Fruit fly (Drosophila melanogaster) whole organism, embryonic: ENCODE measurements around the gene Bsg.

Experiments
- Antp ChIP-seq: fragments of 200-800 bp; sonication (Bioruptor generic); optimal IDR thresholded peaks from 3 replicates; lab custom pipeline; 2016; ENCODE audit warnings: missing biosample characterization, missing genetic modification characterization
- Atf6 ChIP-seq: fragments of 200-800 bp; sonication (Bioruptor generic); IDR thresholded peaks from 2 replicates; pipeline ENCODE4 v1.3.6; 2022; ENCODE audit warnings: missing biosample characterization, missing genetic modification characterization
- BEAF-32 ChIP-seq: fragments of 200-800 bp; sonication (Bioruptor generic); optimal IDR thresholded peaks from 3 replicates; lab custom pipeline; 2017; ENCODE audit warnings: missing biosample characterization, missing genetic modification characterization, mild to moderate bottlenecking, moderate library complexity, missing genetic modification reagents
- Blimp-1 ChIP-seq: fragments of 200-800 bp; sonication (Bioruptor generic); optimal IDR thresholded peaks from 3 replicates; lab custom pipeline; 2018; ENCODE audit warnings: missing biosample characterization, missing genetic modification characterization, mild to moderate bottlenecking, moderate library complexity, missing genetic modification reagents
- CG1024 ChIP-seq: fragments of 200-800 bp; sonication (Bioruptor generic); IDR thresholded peaks from 2 replicates; pipeline ENCODE4 v1.3.6; 2022; ENCODE audit warnings: missing biosample characterization, missing genetic modification characterization
- CG10366 ChIP-seq: fragments of 200-800 bp; sonication (Bioruptor generic); IDR thresholded peaks from 2 replicates; pipeline ENCODE4 v1.3.6; 2022; ENCODE audit warnings: missing biosample characterization, missing genetic modification characterization
- CG10979 ChIP-seq: fragments of 200-800 bp; sonication (Bioruptor generic); optimal IDR thresholded peaks from 2 replicates; lab custom pipeline; 2018; ENCODE audit warnings: missing biosample characterization, mild to moderate bottlenecking, missing genetic modification characterization, moderate library complexity
- CG11398 ChIP-seq: fragments of 200-800 bp; sonication (Bioruptor generic); optimal IDR thresholded peaks from 2 replicates; lab custom pipeline; 2016; ENCODE audit warnings: missing biosample characterization, missing genetic modification characterization
- CG11695 ChIP-seq: fragments of 200-800 bp; sonication (Bioruptor generic); IDR thresholded peaks from 3 replicates; pipeline ENCODE4 v1.3.6; 2022; ENCODE audit warnings: missing biosample characterization, missing genetic modification characterization
- CG12155 ChIP-seq: fragments of 200-800 bp; sonication (Bioruptor generic); optimal IDR thresholded peaks from 3 replicates; lab custom pipeline; 2016; ENCODE audit warnings: missing biosample characterization, missing genetic modification characterization
- CG1233 ChIP-seq: fragments of 200-800 bp; sonication (Bioruptor generic); optimal IDR thresholded peaks from 4 replicates; lab custom pipeline; 2018; ENCODE audit warnings: missing biosample characterization, mild to moderate bottlenecking, missing genetic modification characterization
- CG15011 ChIP-seq: fragments of 200-800 bp; sonication (Bioruptor generic); optimal IDR thresholded peaks from 3 replicates; lab custom pipeline; 2018; ENCODE audit warnings: missing biosample characterization, mild to moderate bottlenecking, missing genetic modification characterization
- CG16779 ChIP-seq: fragments of 200-800 bp; sonication (Bioruptor generic); IDR thresholded peaks from 2 replicates; pipeline ENCODE4 v1.3.6; 2022; ENCODE audit warnings: missing biosample characterization, missing genetic modification characterization
- CG17568 ChIP-seq: fragments of 200-800 bp; sonication (Bioruptor generic); optimal IDR thresholded peaks from 2 replicates; lab custom pipeline; 2018; ENCODE audit warnings: missing biosample characterization, mild to moderate bottlenecking, missing genetic modification characterization, moderate library complexity
- CG18619 ChIP-seq: fragments of 200-800 bp; sonication (Bioruptor generic); optimal IDR thresholded peaks from 3 replicates; lab custom pipeline; 2017; ENCODE audit warnings: missing biosample characterization, mild to moderate bottlenecking, missing genetic modification characterization
- CG31441 ChIP-seq: fragments of 200-800 bp; sonication (Bioruptor generic); IDR thresholded peaks from 2 replicates; pipeline ENCODE4 v1.3.6; 2022; ENCODE audit warnings: missing biosample characterization, missing genetic modification characterization
- CG32767 ChIP-seq: fragments of 200-800 bp; sonication (Bioruptor generic); IDR thresholded peaks from 2 replicates; pipeline ENCODE4 v1.3.6; 2022; ENCODE audit warnings: missing biosample characterization, missing genetic modification characterization
- CG4328 ChIP-seq: fragments of 200-800 bp; sonication (Bioruptor generic); optimal IDR thresholded peaks from 3 replicates; lab custom pipeline; 2017; ENCODE audit warnings: missing biosample characterization, missing genetic modification reagents, missing genetic modification characterization
- CG4730 ChIP-seq: fragments of 200-800 bp; sonication (Bioruptor generic); IDR thresholded peaks from 2 replicates; pipeline ENCODE4 v1.3.6; 2022; ENCODE audit warnings: missing biosample characterization, missing genetic modification characterization
- CG6791 ChIP-seq: fragments of 200-800 bp; sonication (Bioruptor generic); IDR thresholded peaks from 3 replicates; pipeline ENCODE4 v1.3.6; 2022; ENCODE audit warnings: missing biosample characterization, missing genetic modification characterization; ENCODE audit not compliant: partially characterized antibody
- CG7987 ChIP-seq: fragments of 200-800 bp; sonication (Bioruptor generic); optimal IDR thresholded peaks from 2 replicates; lab custom pipeline; 2018; ENCODE audit warnings: missing biosample characterization, mild to moderate bottlenecking, missing genetic modification characterization, moderate library complexity
- CG8478 ChIP-seq: fragments of >200 bp; optimal IDR thresholded peaks from 2 replicates; lab custom pipeline; 2018
- Dp ChIP-seq: fragments of 200-800 bp; sonication (Bioruptor generic); optimal IDR thresholded peaks from 2 replicates; lab custom pipeline; 2018; ENCODE audit warnings: missing biosample characterization, mild to moderate bottlenecking, missing genetic modification characterization, moderate library complexity
- Gug ChIP-seq: fragments of 200-800 bp; sonication (Bioruptor generic); IDR thresholded peaks from 4 replicates; pipeline ENCODE4 v1.3.6; 2022; ENCODE audit warnings: missing biosample characterization, missing genetic modification characterization
- Hand ChIP-seq: fragments of 200-800 bp; sonication (Bioruptor generic); optimal IDR thresholded peaks from 2 replicates; lab custom pipeline; 2017; ENCODE audit warnings: mild to moderate bottlenecking, missing biosample characterization, missing genetic modification reagents, missing genetic modification characterization
- Hr39 ChIP-seq: fragments of >200 bp; optimal IDR thresholded peaks from 2 replicates; lab custom pipeline; 2017
- NC2α ChIP-seq: fragments of 200-800 bp; sonication (Bioruptor generic); optimal IDR thresholded peaks from 2 replicates; lab custom pipeline; 2016; ENCODE audit warnings: missing biosample characterization, missing genetic modification characterization
- br ChIP-seq: fragments of >200 bp; optimal IDR thresholded peaks from 2 replicates; lab custom pipeline; 2017
- cad ChIP-seq: fragments of >200 bp; optimal IDR thresholded peaks from 2 replicates; lab custom pipeline; 2017; ENCODE audit warnings: missing biosample characterization, missing genetic modification characterization
- danr ChIP-seq: fragments of 200-800 bp; sonication (Bioruptor generic); IDR thresholded peaks from 2 replicates; pipeline ENCODE4 v1.3.6; 2022; ENCODE audit warnings: missing biosample characterization, missing genetic modification characterization
- ems ChIP-seq: fragments of 200-800 bp; sonication (Bioruptor generic); optimal IDR thresholded peaks from 3 replicates; lab custom pipeline; 2016; ENCODE audit warnings: missing biosample characterization, missing genetic modification characterization
- gcm ChIP-seq: fragments of 200-800 bp; sonication (Bioruptor generic); optimal IDR thresholded peaks from 2 replicates; lab custom pipeline; 2019; ENCODE audit warnings: missing biosample characterization, mild to moderate bottlenecking, missing genetic modification characterization, moderate library complexity
- gfzf ChIP-seq: fragments of 200-800 bp; sonication (Bioruptor generic); optimal IDR thresholded peaks from 2 replicates; lab custom pipeline; 2016; ENCODE audit warnings: missing biosample characterization, mild to moderate bottlenecking, missing genetic modification characterization, moderate library complexity
- ind ChIP-seq: fragments of 200-800 bp; sonication (Bioruptor generic); optimal IDR thresholded peaks from 3 replicates; lab custom pipeline; 2016; ENCODE audit warnings: missing biosample characterization, missing genetic modification characterization
- jigr1 ChIP-seq: fragments of 200-800 bp; sonication (Bioruptor generic); IDR thresholded peaks from 3 replicates; pipeline ENCODE4 v1.3.6; 2022; ENCODE audit warnings: missing biosample characterization, missing genetic modification characterization
- nom ChIP-seq: fragments of 200-800 bp; sonication (Bioruptor generic); optimal IDR thresholded peaks from 2 replicates; lab custom pipeline; 2017; ENCODE audit warnings: missing biosample characterization, missing genetic modification characterization, mild to moderate bottlenecking, moderate library complexity, missing genetic modification reagents
- rib ChIP-seq: fragments of 200-800 bp; sonication (Bioruptor generic); IDR thresholded peaks from 2 replicates; pipeline ENCODE4 v1.3.6; 2022; ENCODE audit warnings: missing biosample characterization, missing genetic modification characterization
- schlank ChIP-seq: fragments of 200-800 bp; sonication (Bioruptor generic); optimal IDR thresholded peaks from 2 replicates; lab custom pipeline; 2018; ENCODE audit warnings: missing biosample characterization, mild to moderate bottlenecking, missing genetic modification characterization
- sens ChIP-seq: fragments of 200-800 bp; sonication (Bioruptor generic); peaks from one replicate; lab custom pipeline; 2016; ENCODE audit warnings: missing biosample characterization, missing genetic modification characterization
- sr ChIP-seq: fragments of 200-800 bp; sonication (Bioruptor generic); IDR thresholded peaks from 3 replicates; pipeline ENCODE4 v1.3.6; 2022; ENCODE audit warnings: missing biosample characterization, missing genetic modification characterization
- ssp ChIP-seq: fragments of 200-800 bp; sonication (Bioruptor generic); IDR thresholded peaks from 2 replicates; pipeline ENCODE4 v1.3.6; 2022; ENCODE audit warnings: missing biosample characterization, missing genetic modification characterization
- tin ChIP-seq: fragments of 200-800 bp; sonication (Bioruptor generic); optimal IDR thresholded peaks from 3 replicates; lab custom pipeline; 2016; ENCODE audit warnings: missing biosample characterization, missing genetic modification characterization
- tio ChIP-seq: fragments of 200-800 bp; sonication (Bioruptor generic); optimal IDR thresholded peaks from 2 replicates; lab custom pipeline; 2017; ENCODE audit warnings: missing biosample characterization, missing genetic modification characterization, inconsistent platforms
- tll ChIP-seq, 2 experiments: fragments of 200-800 bp in 1 of 2; fragments of >200 bp in 1 of 2; sonication (Bioruptor generic) in 1 of 2; optimal IDR thresholded peaks; 2 replicates each; lab custom pipeline; 2017 to 2019; ENCODE audit warnings: missing biosample characterization in 2 of 2, missing genetic modification characterization in 2 of 2, mild to moderate bottlenecking in 1 of 2, moderate library complexity in 1 of 2
- toy ChIP-seq: fragments of 200-800 bp; sonication (Bioruptor generic); IDR thresholded peaks from 2 replicates; pipeline ENCODE4 v1.3.6; 2022; ENCODE audit warnings: missing biosample characterization, missing genetic modification characterization
- trh ChIP-seq: fragments of 200-800 bp; sonication (Bioruptor generic); optimal IDR thresholded peaks from 2 replicates; lab custom pipeline; 2016; ENCODE audit warnings: missing biosample characterization, missing genetic modification characterization
- twi ChIP-seq: fragments of 200-800 bp; optimal IDR thresholded peaks from 2 replicates; lab custom pipeline; 2019; ENCODE audit warnings: missing biosample characterization, mild to moderate bottlenecking, missing genetic modification characterization, moderate library complexity
- unc-4 ChIP-seq: fragments of 200-800 bp; sonication (Bioruptor generic); IDR thresholded peaks from 2 replicates; pipeline ENCODE4 v1.3.6; 2022; ENCODE audit warnings: missing biosample characterization, missing genetic modification characterization; ENCODE audit not compliant: partially characterized antibody
- vfl ChIP-seq: fragments of 200-800 bp; sonication (Bioruptor generic); optimal IDR thresholded peaks from 2 replicates; lab custom pipeline; 2016; ENCODE audit warnings: missing biosample characterization, missing genetic modification characterization
- zf30C ChIP-seq: fragments of 200-800 bp; sonication (Bioruptor generic); optimal IDR thresholded peaks from 3 replicates; lab custom pipeline; 2018; ENCODE audit warnings: missing biosample characterization, mild to moderate bottlenecking, missing genetic modification characterization

Gene Bsg

DNA sequence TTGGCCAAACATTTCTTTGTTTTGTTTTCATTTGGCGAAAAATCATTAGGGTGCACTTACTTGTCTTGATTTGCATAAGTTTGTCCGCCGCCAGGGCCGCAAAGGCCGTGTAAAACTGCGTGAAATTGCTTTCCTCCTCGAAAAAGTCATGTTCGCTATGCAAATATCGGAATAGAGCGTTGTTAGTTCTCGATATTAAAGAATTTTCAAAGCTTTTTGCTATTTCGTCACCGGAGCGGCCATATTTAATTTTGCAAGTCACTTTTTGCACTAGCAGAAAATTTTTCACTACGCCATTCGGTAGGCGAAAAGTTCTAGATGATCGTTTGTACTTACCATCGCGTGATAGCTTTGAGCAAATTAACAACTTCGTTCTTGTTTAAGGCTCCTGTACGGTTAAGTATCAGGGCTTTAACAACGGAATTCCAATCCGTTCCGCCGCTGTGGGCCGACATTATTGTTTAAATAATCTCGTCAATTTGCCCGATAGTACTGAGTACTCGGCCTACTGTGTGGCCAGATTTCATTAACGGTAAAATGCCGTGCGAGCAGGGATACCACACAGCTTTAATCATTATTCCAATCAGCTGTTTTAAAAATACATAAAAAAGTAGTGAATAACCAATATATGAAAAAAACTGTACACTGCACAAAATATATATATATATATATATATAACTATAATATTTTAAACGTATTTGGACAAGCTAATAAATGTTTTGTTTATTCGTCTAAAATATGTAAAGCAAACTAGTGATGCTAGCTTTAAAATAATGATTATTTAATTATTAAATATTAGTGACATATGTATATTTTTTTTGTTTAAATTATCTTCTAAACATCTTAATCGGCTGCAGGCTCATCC is 11.9 kb upstream of the Bsg start, which contains the start of gene poe (continued):
- TF ChIP-seq br (lab: Kevin White, UChicago) (no peak), unc-4 (0 out of 2 replicates have a peak, but pooled peaks have one; percentile 20), gfzf (GFP tag; lab: Kevin White, UChicago) (peak; percentile 81), BEAF-32 (GFP tag; lab: Kevin White, UChicago) (peak; percentile 33), CG11695 (GFP tag; lab: Robert Waterston, UW) (peak; percentile 60; the same call in 2 of the 3 replicates), sr (GFP tag; lab: Robert Waterston, UW) (no peak), CG10366 (GFP tag; lab: Robert Waterston, UW) (no peak), CG16779 (GFP tag; lab: Robert Waterston, UW) (no peak), gcm (no peak), Hand (GFP tag; lab: Kevin White, UChicago) (no peak), twi (no peak), CG31441 (GFP tag; lab: Robert Waterston, UW) (no peak), danr (GFP tag; lab: Robert Waterston, UW) (peak; percentile 10; the same call in 1 of the 2 replicates), zf30C (GFP tag; lab: Kevin White, UChicago) (peak; percentile 88), ssp (GFP tag; lab: Robert Waterston, UW) (peak; percentile 48; the same call in 1 of the 2 replicates), Hr39 (lab: Kevin White, UChicago) (no peak), tio (GFP tag; lab: Kevin White, UChicago) (no peak), CG11398 (GFP tag; lab: Kevin White, UChicago) (no peak), CG32767 (GFP tag; lab: Robert Waterston, UW) (0 out of 2 replicates have a peak, but pooled peaks have one; percentile 31), CG7987 (no peak), jigr1 (no peak), ind (GFP tag; lab: Kevin White, UChicago) (no peak), Dp (GFP tag; lab: Kevin White, UChicago) (peak; percentile 20), toy (GFP tag; lab: Robert Waterston, UW) (no peak), Atf6 (GFP tag; lab: Robert Waterston, UW) (no peak), Antp (GFP tag; lab: Kevin White, UChicago) (no peak), CG1024 (no peak), NC2α (no peak), CG12155 (no peak), CG8478 (lab: Kevin White, UChicago) (no peak), Blimp-1 (GFP tag; lab: Kevin White, UChicago) (no peak), CG17568 (no peak), CG10979 (tag; lab: Kevin White, UChicago) (peak; percentile 70), CG4328 (GFP tag; lab: Kevin White, UChicago) (no peak), tin (GFP tag; lab: Kevin White, UChicago) (no peak), vfl (no peak), CG15011 (GFP tag; lab: Kevin White, UChicago) (no peak), tll (GFP tag; optimal IDR thresholded peaks at IDR 0.05; lab: Kevin White, UChicago) (no peak), schlank (tag; lab: Kevin White, UChicago) (no peak), nom (no peak), rib (GFP tag; lab: Robert Waterston, UW) (no peak), cad (GFP tag; lab: Kevin White, UChicago) (no peak), CG4730 (peak; percentile 39; the same call in 1 of the 2 replicates), sens (GFP tag; lab: Kevin White, UChicago) (no peak), ems (GFP tag; lab: Kevin White, UChicago) (no peak), CG1233 (GFP tag; lab: Kevin White, UChicago) (peak; percentile 19), CG6791 (GFP tag; lab: Robert Waterston, UW) (no peak), trh (GFP tag; lab: Kevin White, UChicago) (no peak), CG18619 (GFP tag; lab: Kevin White, UChicago) (no peak), Gug (GFP tag; lab: Robert Waterston, UW) (no peak)
